Worm (Caenorhabditis elegans) whole organism, mixed stage, embryonic: Measurements from ENCODE around the gene set-24.
A peak's percentile ranks its signal among the peaks of the same experiment; 100 is the strongest.

Experiments
- ces-1 ChIP-seq: fragments of 150-350 bp; optimal IDR thresholded peaks from 2 replicates; lab custom pipeline; 2014; ENCODE audit warnings: missing biosample characterization, missing genetic modification reagents, missing genetic modification characterization
- cnd-1 ChIP-seq: fragments of 200-800 bp; sonication (Bioruptor generic); optimal IDR thresholded peaks from 2 replicates; lab custom pipeline; 2018; ENCODE audit warnings: mild to moderate bottlenecking, missing genetic modification characterization, missing compliant biosample characterization
- elt-3 ChIP-seq: fragments of 150-350 bp; optimal IDR thresholded peaks from 2 replicates; lab custom pipeline; 2014; ENCODE audit warnings: missing biosample characterization, missing genetic modification characterization
- flh-1 ChIP-seq: fragments of 200-800 bp; sonication (Bioruptor generic); optimal IDR thresholded peaks from 2 replicates; lab custom pipeline; 2018; ENCODE audit warnings: mild to moderate bottlenecking, missing genetic modification characterization, moderate library complexity, missing compliant biosample characterization
- mep-1 ChIP-seq: fragments of 150-350 bp; optimal IDR thresholded peaks from 2 replicates; lab custom pipeline; 2017; ENCODE audit warnings: missing biosample characterization, missing genetic modification reagents, missing genetic modification characterization, inconsistent platforms
- nhr-12 ChIP-seq: fragments of 150-350 bp; optimal IDR thresholded peaks from 2 replicates; lab custom pipeline; 2014; ENCODE audit warnings: missing biosample characterization, missing genetic modification characterization
- nhr-237 ChIP-seq: fragments of 150-350 bp; optimal IDR thresholded peaks from 2 replicates; lab custom pipeline; 2014; ENCODE audit warnings: missing biosample characterization, missing genetic modification characterization
- pha-4 ChIP-seq: fragments of 150-350 bp; optimal IDR thresholded peaks from 2 replicates; lab custom pipeline; 2018; ENCODE audit warnings: missing biosample characterization, missing genetic modification reagents, missing genetic modification characterization
- sem-2 ChIP-seq: fragments of 200-800 bp; sonication (Bioruptor generic); optimal IDR thresholded peaks from 2 replicates; lab custom pipeline; 2018; ENCODE audit warnings: mild to moderate bottlenecking, missing genetic modification characterization, missing compliant biosample characterization
- snpc-4 ChIP-seq: fragments of 150-350 bp; optimal IDR thresholded peaks from 2 replicates; lab custom pipeline; 2014; ENCODE audit warnings: missing biosample characterization, missing genetic modification characterization
- sptf-1 ChIP-seq: sonication (generic microtip); optimal IDR thresholded peaks from 2 replicates; lab custom pipeline; 2017; ENCODE audit warnings: mild to moderate bottlenecking, missing genetic modification characterization, moderate library complexity, missing compliant biosample characterization
- tbx-8 ChIP-seq: fragments of 200-800 bp; sonication (Bioruptor generic); optimal IDR thresholded peaks from 2 replicates; lab custom pipeline; 2018; ENCODE audit warnings: mild to moderate bottlenecking, missing genetic modification characterization, moderate library complexity, missing compliant biosample characterization
- unc-120 ChIP-seq: sonication (generic microtip); optimal IDR thresholded peaks from 2 replicates; lab custom pipeline; 2017; ENCODE audit warnings: missing genetic modification characterization, missing compliant biosample characterization; ENCODE audit not compliant: poor library complexity, severe bottlenecking
- ztf-11 ChIP-seq: fragments of 150-350 bp; optimal IDR thresholded peaks from 2 replicates; lab custom pipeline; 2014; ENCODE audit warnings: missing biosample characterization, missing genetic modification characterization

DNA sequence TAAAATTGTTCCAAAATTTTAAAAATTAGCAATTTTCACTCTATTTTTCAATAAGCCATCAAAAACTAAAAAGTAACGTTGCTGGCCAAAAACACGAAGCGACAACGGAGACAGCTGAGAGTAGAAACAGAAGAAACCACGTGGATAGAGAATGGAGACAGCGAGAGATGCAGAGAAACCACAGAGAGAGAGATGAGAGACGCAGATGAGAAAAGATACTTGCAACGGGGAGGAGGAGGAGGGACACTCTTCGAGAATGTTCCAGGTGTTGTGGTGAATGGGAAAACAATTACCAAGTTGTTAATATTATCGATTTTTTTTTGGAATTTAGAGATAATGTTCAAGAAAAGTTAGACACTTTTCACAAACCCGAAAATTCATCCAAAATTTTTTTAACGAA is 28.4 kb downstream of the set-24 start:
- TF ChIP-seq flh-1 (GFP tag; lab: Kevin White, UChicago) (no peak), snpc-4 (tag; lab: Kevin White, UChicago) (no peak), nhr-12 (tag; lab: Kevin White, UChicago) (no peak), elt-3 (tag; lab: Kevin White, UChicago) (peak; percentile 27), tbx-8 (GFP tag; lab: Kevin White, UChicago) (no peak), mep-1 (tag; lab: Kevin White, UChicago) (peak; percentile 73), cnd-1 (tag; lab: Kevin White, UChicago) (peak; percentile 58), sem-2 (GFP tag; lab: Kevin White, UChicago) (no peak), pha-4 (peak; percentile 79), nhr-237 (tag; lab: Kevin White, UChicago) (peak; percentile 92), ces-1 (peak; percentile 93), sptf-1 (tag; lab: Kevin White, UChicago) (peak; percentile 70), ztf-11 (peak; percentile 74), unc-120 (peak; percentile 79)
